Fruit fly (Drosophila melanogaster) whole organism, embryonic: Measurements from ENCODE around the gene dati.
A peak's percentile ranks its signal among the peaks of the same experiment; 100 is the strongest.

Source experiments
- B-H1 ChIP-seq: fragments of 200-800 bp; sonication (Bioruptor generic); IDR thresholded peaks from 3 replicates; pipeline ENCODE4 v1.3.6; 2022; ENCODE audit warnings: missing biosample characterization, missing genetic modification characterization
- CG11560 ChIP-seq: fragments of 200-800 bp; sonication (Bioruptor generic); IDR thresholded peaks from 3 replicates; pipeline ENCODE4 v1.3.6; 2022; ENCODE audit warnings: missing biosample characterization, missing genetic modification characterization
- CG11723 ChIP-seq: fragments of 200-800 bp; sonication (Bioruptor generic); optimal IDR thresholded peaks from 2 replicates; lab custom pipeline; 2017; ENCODE audit warnings: missing biosample characterization, mild to moderate bottlenecking, missing genetic modification characterization
- CG14860 ChIP-seq: fragments of 200-800 bp; sonication (Bioruptor generic); IDR thresholded peaks from 3 replicates; pipeline ENCODE4 v1.3.6; 2022; ENCODE audit warnings: missing biosample characterization, missing genetic modification characterization; ENCODE audit not compliant: partially characterized antibody
- CG17186 ChIP-seq: fragments of 200-800 bp; sonication (Bioruptor generic); optimal IDR thresholded peaks from 3 replicates; lab custom pipeline; 2017; ENCODE audit warnings: missing biosample characterization, missing genetic modification reagents, missing genetic modification characterization
- CG17328 ChIP-seq: fragments of 200-800 bp; sonication (Bioruptor generic); IDR thresholded peaks from 2 replicates; pipeline ENCODE4 v1.3.6; 2022; ENCODE audit warnings: missing biosample characterization, missing genetic modification characterization
- CG17829 ChIP-seq: fragments of 200-800 bp; optimal IDR thresholded peaks from 2 replicates; lab custom pipeline; 2019; ENCODE audit warnings: missing biosample characterization, mild to moderate bottlenecking, missing genetic modification characterization, moderate library complexity
- CG18262 ChIP-seq: fragments of 200-800 bp; optimal IDR thresholded peaks from 3 replicates; lab custom pipeline; 2019; ENCODE audit warnings: missing biosample characterization, mild to moderate bottlenecking, missing genetic modification characterization, moderate library complexity
- CG1832 ChIP-seq: fragments of 200-800 bp; sonication (Bioruptor generic); optimal IDR thresholded peaks from 2 replicates; lab custom pipeline; 2017; ENCODE audit warnings: missing biosample characterization, mild to moderate bottlenecking, missing genetic modification characterization, inconsistent platforms
- CG18619 ChIP-seq: fragments of 200-800 bp; sonication (Bioruptor generic); optimal IDR thresholded peaks from 3 replicates; lab custom pipeline; 2017; ENCODE audit warnings: missing biosample characterization, mild to moderate bottlenecking, missing genetic modification characterization
- CG30020 ChIP-seq: fragments of 200-800 bp; optimal IDR thresholded peaks from 2 replicates; lab custom pipeline; 2019; ENCODE audit warnings: missing biosample characterization, mild to moderate bottlenecking, missing genetic modification characterization, moderate library complexity
- CG3163 ChIP-seq: fragments of 200-800 bp; sonication (Bioruptor generic); optimal IDR thresholded peaks from 3 replicates; lab custom pipeline; 2016; ENCODE audit warnings: missing biosample characterization, missing genetic modification characterization
- CG34224 ChIP-seq: fragments of 200-800 bp; sonication (Bioruptor generic); IDR thresholded peaks from 3 replicates; pipeline ENCODE4 v1.3.6; 2022; ENCODE audit warnings: missing biosample characterization, missing genetic modification characterization; ENCODE audit not compliant: partially characterized antibody
- CG34376 ChIP-seq: fragments of 200-800 bp; sonication (Bioruptor generic); optimal IDR thresholded peaks from 2 replicates; lab custom pipeline; 2018; ENCODE audit warnings: missing biosample characterization, mild to moderate bottlenecking, missing genetic modification characterization
- CG4617 ChIP-seq: fragments of 200-800 bp; sonication (Bioruptor generic); optimal IDR thresholded peaks from 3 replicates; lab custom pipeline; 2016; ENCODE audit warnings: missing biosample characterization, missing genetic modification characterization, borderline replicate concordance
- CG6765 ChIP-seq: fragments of 200-800 bp; sonication (Bioruptor generic); optimal IDR thresholded peaks from 3 replicates; lab custom pipeline; 2017; ENCODE audit warnings: missing biosample characterization, mild to moderate bottlenecking, missing genetic modification characterization
- CG7372 ChIP-seq: fragments of 200-800 bp; sonication (Bioruptor generic); IDR thresholded peaks from 2 replicates; pipeline ENCODE4 v1.3.6; 2022; ENCODE audit warnings: missing biosample characterization, missing genetic modification characterization
- CG8359 ChIP-seq: fragments of 200-800 bp; sonication (Bioruptor generic); optimal IDR thresholded peaks from 2 replicates; lab custom pipeline; 2017; ENCODE audit warnings: missing biosample characterization, mild to moderate bottlenecking, missing genetic modification characterization, borderline replicate concordance
- CG9727 ChIP-seq: fragments of 200-800 bp; sonication (Bioruptor generic); optimal IDR thresholded peaks from 3 replicates; lab custom pipeline; 2017; ENCODE audit warnings: missing biosample characterization, mild to moderate bottlenecking, missing genetic modification characterization
- Chrac-16 ChIP-seq: fragments of 200-800 bp; sonication (Bioruptor generic); optimal IDR thresholded peaks from 3 replicates; lab custom pipeline; 2016; ENCODE audit warnings: missing biosample characterization, missing genetic modification characterization
- D ChIP-seq, 2 experiments: fragments of 200-800 bp in 1 of 2; fragments of >200 bp in 1 of 2; sonication (Bioruptor generic) in 1 of 2; optimal IDR thresholded peaks; 2 replicates in 1 of 2; 3 replicates in 1 of 2; lab custom pipeline; 2017; ENCODE audit warnings: mild to moderate bottlenecking in 1 of 2, missing biosample characterization in 1 of 2, missing genetic modification characterization in 1 of 2, missing genetic modification reagents in 1 of 2
- Dip2 ChIP-seq: fragments of 200-800 bp; sonication (Bioruptor generic); IDR thresholded peaks from 2 replicates; pipeline ENCODE4 v1.3.6; 2022; ENCODE audit warnings: missing biosample characterization, missing genetic modification characterization
- Dll ChIP-seq: fragments of 200-800 bp; sonication (Bioruptor generic); IDR thresholded peaks from 4 replicates; pipeline ENCODE4 v1.3.6; 2022; ENCODE audit warnings: missing biosample characterization, missing genetic modification characterization; ENCODE audit not compliant: partially characterized antibody
- Doc3 ChIP-seq: fragments of 200-800 bp; sonication (Bioruptor generic); IDR thresholded peaks from 3 replicates; pipeline ENCODE4 v1.3.6; 2022; ENCODE audit warnings: missing biosample characterization, missing genetic modification characterization; ENCODE audit not compliant: partially characterized antibody
- Tbp ChIP-seq: fragments of >200 bp; optimal IDR thresholded peaks from 2 replicates; lab custom pipeline; 2018; ENCODE audit warnings: missing biosample characterization, missing genetic modification characterization
- YL-1 ChIP-seq: fragments of 200-800 bp; sonication (Bioruptor generic); optimal IDR thresholded peaks from 3 replicates; lab custom pipeline; 2017; ENCODE audit warnings: missing biosample characterization, mild to moderate bottlenecking, missing genetic modification characterization
- amos ChIP-seq: fragments of 200-800 bp; sonication (Bioruptor generic); IDR thresholded peaks from 2 replicates; pipeline ENCODE4 v1.3.6; 2022; ENCODE audit warnings: missing biosample characterization, missing genetic modification characterization; ENCODE audit not compliant: partially characterized antibody
- bigmax ChIP-seq: fragments of 200-800 bp; sonication (Bioruptor generic); optimal IDR thresholded peaks from 2 replicates; lab custom pipeline; 2018; ENCODE audit warnings: missing biosample characterization, mild to moderate bottlenecking, missing genetic modification characterization
- chif ChIP-seq, 2 experiments: fragments of 200-800 bp; sonication (Bioruptor generic); optimal IDR thresholded peaks; 3 replicates each; lab custom pipeline; 2016; ENCODE audit warnings: missing biosample characterization in 2 of 2, missing genetic modification characterization in 2 of 2
- chinmo ChIP-seq: fragments of 200-800 bp; sonication (Bioruptor generic); IDR thresholded peaks from 4 replicates; pipeline ENCODE4 v1.3.6; 2022; ENCODE audit warnings: missing biosample characterization, missing genetic modification characterization; ENCODE audit not compliant: partially characterized antibody
- crc ChIP-seq: fragments of 200-800 bp; sonication (Bioruptor generic); optimal IDR thresholded peaks from 2 replicates; lab custom pipeline; 2016; ENCODE audit warnings: missing biosample characterization, missing genetic modification characterization
- croc ChIP-seq: fragments of 200-800 bp; sonication (Bioruptor generic); conservative IDR thresholded peaks from 3 replicates; pipeline ENCODE4 v1.3.6; 2022; ENCODE audit warnings: missing biosample characterization, missing genetic modification characterization
- danr ChIP-seq: fragments of 200-800 bp; sonication (Bioruptor generic); IDR thresholded peaks from 2 replicates; pipeline ENCODE4 v1.3.6; 2022; ENCODE audit warnings: missing biosample characterization, missing genetic modification characterization
- en ChIP-seq: fragments of 200-800 bp; sonication (Bioruptor generic); optimal IDR thresholded peaks from 2 replicates; lab custom pipeline; 2016; ENCODE audit warnings: missing biosample characterization, missing genetic modification characterization
- eve ChIP-seq, 2 experiments: fragments of >200 bp; optimal IDR thresholded peaks; 2 replicates each; lab custom pipeline; 2017; ENCODE audit warnings: missing biosample characterization in 2 of 2, missing genetic modification characterization in 2 of 2
- ewg ChIP-seq: fragments of 200-800 bp; sonication (Bioruptor generic); optimal IDR thresholded peaks from 3 replicates; lab custom pipeline; 2017; ENCODE audit warnings: mild to moderate bottlenecking, missing biosample characterization, missing genetic modification reagents, missing genetic modification characterization
- jigr1 ChIP-seq: fragments of 200-800 bp; sonication (Bioruptor generic); IDR thresholded peaks from 3 replicates; pipeline ENCODE4 v1.3.6; 2022; ENCODE audit warnings: missing biosample characterization, missing genetic modification characterization
- ken ChIP-seq: fragments of 200-800 bp; sonication (Bioruptor generic); IDR thresholded peaks from 3 replicates; pipeline ENCODE4 v1.3.6; 2022; ENCODE audit warnings: missing biosample characterization, missing genetic modification characterization
- knrl ChIP-seq: fragments of 200-800 bp; sonication (Bioruptor generic); IDR thresholded peaks from 3 replicates; pipeline ENCODE4 v1.3.6; 2022; ENCODE audit warnings: missing biosample characterization, missing genetic modification characterization; ENCODE audit not compliant: partially characterized antibody
- p53 ChIP-seq: fragments of 200-800 bp; sonication (Bioruptor generic); optimal IDR thresholded peaks from 2 replicates; lab custom pipeline; 2016; ENCODE audit warnings: missing biosample characterization, missing genetic modification characterization
- psq ChIP-seq: fragments of 200-800 bp; sonication (Bioruptor generic); optimal IDR thresholded peaks from 2 replicates; lab custom pipeline; 2017; ENCODE audit warnings: missing biosample characterization, missing genetic modification characterization
- rib ChIP-seq: fragments of 200-800 bp; sonication (Bioruptor generic); IDR thresholded peaks from 2 replicates; pipeline ENCODE4 v1.3.6; 2022; ENCODE audit warnings: missing biosample characterization, missing genetic modification characterization
- sd ChIP-seq: fragments of 200-800 bp; sonication (Bioruptor generic); optimal IDR thresholded peaks from 3 replicates; lab custom pipeline; 2018; ENCODE audit warnings: missing biosample characterization, mild to moderate bottlenecking, missing genetic modification characterization, moderate library complexity
- sima ChIP-seq: fragments of 200-800 bp; sonication (Bioruptor generic); optimal IDR thresholded peaks from 2 replicates; lab custom pipeline; 2016; ENCODE audit warnings: missing biosample characterization, missing genetic modification characterization
- slbo ChIP-seq: fragments of 200-800 bp; sonication (Bioruptor generic); IDR thresholded peaks from 2 replicates; pipeline ENCODE4 v1.3.6; 2022; ENCODE audit warnings: missing biosample characterization, missing genetic modification characterization
- slp2 ChIP-seq: fragments of 200-800 bp; sonication (Bioruptor generic); optimal IDR thresholded peaks from 2 replicates; lab custom pipeline; 2016; ENCODE audit warnings: missing biosample characterization, missing genetic modification characterization
- stwl ChIP-seq: fragments of 200-800 bp; sonication (Bioruptor generic); optimal IDR thresholded peaks from 3 replicates; lab custom pipeline; 2018; ENCODE audit warnings: missing biosample characterization, mild to moderate bottlenecking, missing genetic modification characterization, moderate library complexity
- unc-4 ChIP-seq: fragments of 200-800 bp; sonication (Bioruptor generic); IDR thresholded peaks from 2 replicates; pipeline ENCODE4 v1.3.6; 2022; ENCODE audit warnings: missing biosample characterization, missing genetic modification characterization; ENCODE audit not compliant: partially characterized antibody
- yki ChIP-seq: fragments of >200 bp; optimal IDR thresholded peaks from 3 replicates; lab custom pipeline; 2018

Gene dati

dm6 chr4:358093-358929 lies 37.1 kb downstream of the dati start, which contains the start of gene PMCA (continued):
- TF ChIP-seq sima (no peak), eve (GFP tag; optimal IDR thresholded peaks at IDR 0.05; lab: Kevin White, UChicago) (no peak), CG14860 (GFP tag; lab: Robert Waterston, UW) (no peak; the same call in 2 of the 3 replicates), CG34224 (GFP tag; lab: Robert Waterston, UW) (peak; percentile 72), CG1832 (GFP tag; lab: Kevin White, UChicago) (no peak), sd (tag; lab: Kevin White, UChicago) (no peak), yki (lab: Kevin White, UChicago) (no peak), CG18262 (tag; lab: Kevin White, UChicago) (no peak), en (GFP tag; lab: Kevin White, UChicago) (no peak), amos (no peak; the same call in 1 of the 2 replicates), CG17829 (tag; lab: Kevin White, UChicago) (no peak), chinmo (GFP tag; lab: Robert Waterston, UW) (no peak), CG11723 (GFP tag; lab: Kevin White, UChicago) (peak; percentile 33), danr (no peak), CG11560 (tag; lab: Robert Waterston, UW) (no peak), CG17186 (GFP tag; lab: Kevin White, UChicago) (no peak), jigr1 (GFP tag; lab: Robert Waterston, UW) (no peak), psq (GFP tag; lab: Kevin White, UChicago) (no peak), slbo (GFP tag; lab: Robert Waterston, UW) (no peak), knrl (GFP tag; lab: Robert Waterston, UW) (no peak), stwl (tag; lab: Kevin White, UChicago) (no peak), D (optimal IDR thresholded peaks at IDR 0.05; lab: Kevin White, UChicago) (no peak), D (GFP tag; optimal IDR thresholded peaks at IDR 0.05; lab: Kevin White, UChicago) (no peak), CG7372 (GFP tag; lab: Robert Waterston, UW) (no peak), unc-4 (no peak), rib (GFP tag; lab: Robert Waterston, UW) (no peak), bigmax (no peak), ken (GFP tag; lab: Robert Waterston, UW) (no peak), CG3163 (no peak), Chrac-16 (GFP tag; lab: Kevin White, UChicago) (no peak), CG30020 (tag; lab: Kevin White, UChicago) (peak; percentile 96), CG4617 (GFP tag; lab: Kevin White, UChicago) (peak; percentile 61), CG9727 (GFP tag; lab: Kevin White, UChicago) (no peak), croc (no peak), CG34376 (GFP tag; lab: Kevin White, UChicago) (peak; percentile 54), B-H1 (no peak), CG18619 (no peak), CG8359 (no peak), CG6765 (GFP tag; lab: Kevin White, UChicago) (no peak), YL-1 (GFP tag; lab: Kevin White, UChicago) (peak; percentile 58), chif (GFP tag; optimal IDR thresholded peaks at IDR 0.05; lab: Kevin White, UChicago) (no peak), ewg (GFP tag; lab: Kevin White, UChicago) (no peak), p53 (GFP tag; lab: Kevin White, UChicago) (peak; percentile 25), CG17328 (GFP tag; lab: Robert Waterston, UW) (no peak), crc (GFP tag; lab: Kevin White, UChicago) (no peak), Dip2 (no peak), Dll (GFP tag; lab: Robert Waterston, UW) (peak; percentile 81; the same call in 3 of the 4 replicates), Doc3 (GFP tag; lab: Robert Waterston, UW) (peak; percentile 65), Tbp (GFP tag; lab: Kevin White, UChicago) (no peak), slp2 (no peak)
